Worm (Caenorhabditis elegans): ENCODE data around the gene lig-1.
A peak's percentile ranks its signal among the peaks of the same experiment; 100 is the strongest.

lig-1 gene

DNA sequence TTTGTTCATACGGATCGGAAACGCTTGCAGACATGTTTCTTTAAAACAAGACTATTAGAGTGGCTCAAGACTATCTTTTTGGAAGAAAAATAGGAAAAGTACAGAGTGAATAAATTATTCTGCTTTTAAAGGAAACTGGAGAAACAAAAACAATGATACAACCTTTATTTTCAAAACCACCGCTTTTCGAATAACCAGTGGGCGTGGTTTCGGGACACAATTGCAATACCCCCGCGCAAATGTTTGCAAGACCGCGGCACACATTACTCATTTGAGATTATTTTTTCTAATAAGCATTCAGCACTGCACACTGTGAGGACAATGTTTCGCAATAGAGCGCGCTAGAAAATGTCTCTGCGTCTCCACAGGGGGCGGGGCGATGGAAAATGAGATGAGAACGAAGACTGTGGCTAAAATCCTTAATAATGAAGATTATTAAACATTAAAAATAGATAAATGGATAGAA is 6.0 kb upstream of the lig-1 start, which contains the start of gene plrg-1 (continued):
- TF ChIP-seq zfp-2 (tag; optimal IDR thresholded peaks at IDR 0.05) (no peak), lin-38 (GFP tag; IDR thresholded peaks at IDR 0.05) (peak; percentile 93), T26A8.4 (GFP tag; IDR thresholded peaks at IDR 0.05) (peak; percentile 93), mep-1 (tag; optimal IDR thresholded peaks at IDR 0.05) (peak; percentile 93), saeg-2 (GFP tag; IDR thresholded peaks at IDR 0.05) (peak; percentile 72; the same call in 1 of the 2 replicates), hmg-1.1 (GFP tag; IDR thresholded peaks at IDR 0.05) (peak; percentile 95), hlh-30 (tag; optimal IDR thresholded peaks at IDR 0.05; ENCODE audit: insufficient read depth) (peak; percentile 75), F49E8.2 (tag; optimal IDR thresholded peaks at IDR 0.05; ENCODE audit: borderline replicate concordance) (peak; percentile 59), vab-7 (GFP tag; IDR thresholded peaks at IDR 0.05) (peak; percentile 88), unc-39 (tag; optimal IDR thresholded peaks at IDR 0.05) (no peak), daf-8 (GFP tag; IDR thresholded peaks at IDR 0.05) (no peak), lin-39 (tag; optimal IDR thresholded peaks at IDR 0.05) (no peak), ceh-82 (tag; optimal IDR thresholded peaks at IDR 0.05) (no peak), jun-1 (tag; optimal IDR thresholded peaks at IDR 0.05) (peak; percentile 43), ceh-28 (tag; optimal IDR thresholded peaks at IDR 0.05) (no peak), dve-1 (tag; optimal IDR thresholded peaks at IDR 0.05; ENCODE audit: insufficient read depth) (peak; percentile 91), ztf-11 (tag; optimal IDR thresholded peaks at IDR 0.05) (no peak), nhr-42 (GFP tag; IDR thresholded peaks at IDR 0.05) (peak; percentile 71; the same call in 1 of the 2 replicates), pqm-1 (tag; optimal IDR thresholded peaks at IDR 0.05) (peak; percentile 41), nhr-77 (tag; optimal IDR thresholded peaks at IDR 0.05) (peak; percentile 83), ctbp-1 (GFP tag; IDR thresholded peaks at IDR 0.05) (peak; percentile 88), lsy-2 (tag; optimal IDR thresholded peaks at IDR 0.05) (peak; percentile 50 to 89), snpc-4 (tag; optimal IDR thresholded peaks at IDR 0.05) (no peak), lin-1 (GFP tag; IDR thresholded peaks at IDR 0.05) (peak; percentile 88), rbr-2 (tag; optimal IDR thresholded peaks at IDR 0.05) (peak; percentile 85), mxl-3 (GFP tag; optimal IDR thresholded peaks at IDR 0.05) (peak; percentile 93), nhr-76 (tag; optimal IDR thresholded peaks at IDR 0.05) (no peak), madf-5 (GFP tag; IDR thresholded peaks at IDR 0.05) (peak in 1 of 2 experiments; percentile 65; a peak in 1 of 4 replicates), mes-2 (tag; optimal IDR thresholded peaks at IDR 0.05; ENCODE audit: poor library complexity, severe bottlenecking) (peak; percentile 97), ZK546.5 (tag; optimal IDR thresholded peaks at IDR 0.05) (peak in 1 of 2 experiments; percentile 7), ceh-44 (GFP tag; IDR thresholded peaks at IDR 0.05) (peak; percentile 89), sdz-12 (GFP tag; optimal IDR thresholded peaks at IDR 0.05) (no peak), Y5F2A.4 (GFP tag; optimal IDR thresholded peaks at IDR 0.05) (no peak), F44E2.7 (GFP tag; IDR thresholded peaks at IDR 0.05) (no peak), nhr-111 (GFP tag; optimal IDR thresholded peaks at IDR 0.05) (no peak), tag-97 (GFP tag; IDR thresholded peaks at IDR 0.05) (no peak), nhr-11 (tag; optimal IDR thresholded peaks at IDR 0.05) (peak; percentile 78), zip-2 (tag; optimal IDR thresholded peaks at IDR 0.05) (peak; percentile 12), Y105C5A.15 (GFP tag; IDR thresholded peaks at IDR 0.05) (no peak), ceh-62 (tag; optimal IDR thresholded peaks at IDR 0.05) (no peak), lim-7 (GFP tag; IDR thresholded peaks at IDR 0.05) (peak; percentile 54; the same call in 1 of the 2 replicates), nhr-6 (tag; optimal IDR thresholded peaks at IDR 0.05) (peak; percentile 87), unc-62 (GFP tag; optimal IDR thresholded peaks at IDR 0.05 in 1 of 2) (peak in 1 of 2 experiments; percentile 69), unc-62 (tag; optimal IDR thresholded peaks at IDR 0.05) (no peak), egl-27 (tag; optimal IDR thresholded peaks at IDR 0.05) (no peak), nhr-102 (tag; optimal IDR thresholded peaks at IDR 0.05) (peak; percentile 85), spr-1 (tag; optimal IDR thresholded peaks at IDR 0.05) (peak; percentile 84), hif-1 (tag; optimal IDR thresholded peaks at IDR 0.05) (peak in 1 of 2 experiments; percentile 80), nhr-237 (tag; optimal IDR thresholded peaks at IDR 0.05) (no peak), ces-1 (GFP tag; optimal IDR thresholded peaks at IDR 0.05) (peak; percentile 3), mdt-29 (GFP tag; IDR thresholded peaks at IDR 0.05) (no peak), T20F7.1 (GFP tag; optimal IDR thresholded peaks at IDR 0.05) (no peak)
